Fruit fly (Drosophila melanogaster) whole organism, pupa: Measurements from ENCODE around the gene CG14006.

Source experiments
- CG10348 ChIP-seq: fragments of 200-800 bp; sonication (Bioruptor generic); IDR thresholded peaks from 2 replicates; pipeline ENCODE4 v1.3.6; 2022; ENCODE audit warnings: missing biosample characterization, missing genetic modification characterization
- CG12605 ChIP-seq: fragments of 200-800 bp; sonication (Bioruptor generic); IDR thresholded peaks from 2 replicates; pipeline ENCODE4 v1.3.6; 2022; ENCODE audit warnings: missing biosample characterization, missing genetic modification characterization
- CG13204 ChIP-seq: fragments of 200-800 bp; sonication (Bioruptor generic); optimal IDR thresholded peaks from 2 replicates; lab custom pipeline; 2018; ENCODE audit warnings: missing biosample characterization, mild to moderate bottlenecking, missing genetic modification characterization, moderate library complexity
- CG14655 ChIP-seq: fragments of 200-800 bp; sonication (Bioruptor generic); optimal IDR thresholded peaks from 3 replicates; lab custom pipeline; 2017; ENCODE audit warnings: mild to moderate bottlenecking, missing biosample characterization, missing genetic modification reagents, missing genetic modification characterization
- CG15710 ChIP-seq: fragments of 200-800 bp; sonication (Bioruptor generic); optimal IDR thresholded peaks from 2 replicates; lab custom pipeline; 2018; ENCODE audit warnings: missing biosample characterization, mild to moderate bottlenecking, missing genetic modification characterization, moderate library complexity
- CG17806 ChIP-seq: fragments of 200-800 bp; sonication (Bioruptor generic); optimal IDR thresholded peaks from 2 replicates; lab custom pipeline; 2018; ENCODE audit warnings: missing biosample characterization, mild to moderate bottlenecking, missing genetic modification characterization, moderate library complexity
- CG32121 ChIP-seq: fragments of 200-800 bp; sonication (Bioruptor generic); IDR thresholded peaks from 2 replicates; pipeline ENCODE4 v1.3.6; 2022; ENCODE audit warnings: missing biosample characterization, missing genetic modification characterization
- CG34367 ChIP-seq: fragments of 200-800 bp; sonication (Bioruptor generic); optimal IDR thresholded peaks from 2 replicates; lab custom pipeline; 2018; ENCODE audit warnings: missing biosample characterization, mild to moderate bottlenecking, missing genetic modification characterization
- CG4496 ChIP-seq: fragments of 200-800 bp; sonication (Bioruptor generic); IDR thresholded peaks from 3 replicates; pipeline ENCODE4 v1.3.6; 2022; ENCODE audit warnings: missing biosample characterization, missing genetic modification characterization
- CG8159 ChIP-seq: fragments of 200-800 bp; sonication (Bioruptor generic); optimal IDR thresholded peaks from 3 replicates; lab custom pipeline; 2018; ENCODE audit warnings: missing biosample characterization, mild to moderate bottlenecking, missing genetic modification characterization, moderate library complexity
- CG8301 ChIP-seq: fragments of 200-800 bp; sonication (Bioruptor generic); optimal IDR thresholded peaks from 2 replicates; lab custom pipeline; 2018; ENCODE audit warnings: missing biosample characterization, mild to moderate bottlenecking, missing genetic modification characterization
- CG9948 ChIP-seq: fragments of 200-800 bp; sonication (Bioruptor generic); optimal IDR thresholded peaks from 2 replicates; lab custom pipeline; 2018; ENCODE audit warnings: missing biosample characterization, mild to moderate bottlenecking, missing genetic modification characterization, moderate library complexity
- D1 ChIP-seq: fragments of 200-800 bp; sonication (Bioruptor generic); optimal IDR thresholded peaks from 2 replicates; lab custom pipeline; 2018; ENCODE audit warnings: missing biosample characterization, mild to moderate bottlenecking, missing genetic modification characterization, moderate library complexity
- EcR ChIP-seq: fragments of 200-800 bp; sonication (Bioruptor generic); optimal IDR thresholded peaks from 3 replicates; lab custom pipeline; 2019; ENCODE audit warnings: missing biosample characterization, missing genetic modification characterization, mild to moderate bottlenecking, moderate library complexity, missing genetic modification reagents
- Ets98B ChIP-seq: fragments of 200-800 bp; sonication (Bioruptor generic); IDR thresholded peaks from 2 replicates; pipeline ENCODE4 v1.3.6; 2022; ENCODE audit warnings: missing biosample characterization, missing genetic modification characterization
- Pif1A ChIP-seq: fragments of 200-800 bp; sonication (Bioruptor generic); optimal IDR thresholded peaks from 3 replicates; lab custom pipeline; 2016; ENCODE audit warnings: missing biosample characterization, missing genetic modification characterization
- Pif1B ChIP-seq: fragments of 200-800 bp; sonication (Bioruptor generic); optimal IDR thresholded peaks from 3 replicates; lab custom pipeline; 2016; ENCODE audit warnings: missing biosample characterization, missing genetic modification characterization
- Snoo ChIP-seq: fragments of 200-800 bp; sonication (Bioruptor generic); optimal IDR thresholded peaks from 3 replicates; lab custom pipeline; 2017; ENCODE audit warnings: missing biosample characterization, mild to moderate bottlenecking, missing genetic modification characterization, inconsistent platforms
- fd96Ca ChIP-seq: fragments of 200-800 bp; sonication (Bioruptor generic); IDR thresholded peaks from 3 replicates; pipeline ENCODE4 v1.3.6; 2022; ENCODE audit warnings: missing biosample characterization, missing genetic modification characterization
- gl ChIP-seq: fragments of 200-800 bp; sonication (Bioruptor generic); optimal IDR thresholded peaks from 2 replicates; lab custom pipeline; 2018; ENCODE audit warnings: missing biosample characterization, mild to moderate bottlenecking, missing genetic modification characterization
- rn ChIP-seq: fragments of 200-800 bp; sonication (Bioruptor generic); IDR thresholded peaks from 2 replicates; pipeline ENCODE4 v1.3.6; 2022; ENCODE audit warnings: missing biosample characterization, missing genetic modification characterization

Gene CG14006

DNA sequence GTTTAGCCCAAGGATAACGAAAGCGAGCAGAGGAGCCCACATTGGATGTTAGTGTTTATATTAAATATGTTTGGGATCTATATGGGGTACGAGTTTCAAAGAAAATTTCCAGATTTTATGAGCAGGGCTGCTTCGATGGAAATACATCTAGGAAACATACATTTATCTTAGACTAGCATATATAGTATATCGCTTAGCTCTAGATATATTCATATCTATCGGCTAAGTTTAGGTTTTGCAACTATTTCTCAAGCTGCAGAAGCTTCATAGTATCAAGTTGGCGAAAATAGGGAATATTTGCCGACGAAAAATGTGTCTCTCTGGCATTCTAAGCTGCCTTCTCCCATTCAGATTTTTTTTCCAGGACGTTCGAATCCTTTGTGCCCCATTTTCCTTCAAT is at the start of gene CG14006:
Gene CG14006, minus strand, starts transcription at position 101 of the 400 bp plus-strand sequence.
- TF ChIP-seq CG34367 (tag; lab: Kevin White, UChicago) (no peak), EcR (GFP tag; lab: Kevin White, UChicago) (no peak), CG8159 (tag; lab: Kevin White, UChicago) (no peak)

DNA sequence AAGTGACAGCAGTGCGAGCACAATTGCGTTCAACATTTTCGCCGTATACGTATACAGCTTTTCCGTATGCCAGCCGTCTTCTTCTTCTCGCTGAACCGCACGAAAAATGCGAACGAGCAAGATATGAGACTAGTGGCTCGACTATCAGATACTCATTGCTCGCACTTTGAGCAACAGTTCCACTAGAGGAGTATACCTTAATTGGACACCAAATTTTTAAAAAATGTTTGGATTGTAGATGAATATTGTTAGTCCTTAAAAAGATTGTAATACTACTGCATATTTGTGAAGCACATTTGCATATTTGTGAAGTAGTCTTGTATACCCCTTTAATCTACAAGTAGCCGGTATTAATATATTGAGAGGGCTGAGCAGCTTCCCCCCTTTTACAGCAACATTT is 49.5 kb upstream of the CG14006 start:
- TF ChIP-seq CG32121 (GFP tag; lab: Robert Waterston, UW) (no peak), CG17806 (tag; lab: Kevin White, UChicago) (peak; percentile 46), EcR (GFP tag; lab: Kevin White, UChicago) (no peak), Ets98B (GFP tag; lab: Robert Waterston, UW) (no peak), D1 (tag; lab: Kevin White, UChicago) (no peak), CG14655 (GFP tag; lab: Kevin White, UChicago) (peak; percentile 47), Pif1B (no peak), fd96Ca (GFP tag; lab: Robert Waterston, UW) (no peak), CG15710 (tag; lab: Kevin White, UChicago) (peak; percentile 24), CG4496 (GFP tag; lab: Robert Waterston, UW) (no peak), CG12605 (GFP tag; lab: Robert Waterston, UW) (0 out of 2 replicates have a peak, but pooled peaks have one; percentile 12), CG13204 (GFP tag; lab: Kevin White, UChicago) (no peak), CG10348 (no peak), CG9948 (tag; lab: Kevin White, UChicago) (peak; percentile 29), gl (tag; lab: Kevin White, UChicago) (peak; percentile 16), CG8301 (tag; lab: Kevin White, UChicago) (peak; percentile 28), Pif1A (peak; percentile 37), CG8159 (tag; lab: Kevin White, UChicago) (peak; percentile 38)

DNA sequence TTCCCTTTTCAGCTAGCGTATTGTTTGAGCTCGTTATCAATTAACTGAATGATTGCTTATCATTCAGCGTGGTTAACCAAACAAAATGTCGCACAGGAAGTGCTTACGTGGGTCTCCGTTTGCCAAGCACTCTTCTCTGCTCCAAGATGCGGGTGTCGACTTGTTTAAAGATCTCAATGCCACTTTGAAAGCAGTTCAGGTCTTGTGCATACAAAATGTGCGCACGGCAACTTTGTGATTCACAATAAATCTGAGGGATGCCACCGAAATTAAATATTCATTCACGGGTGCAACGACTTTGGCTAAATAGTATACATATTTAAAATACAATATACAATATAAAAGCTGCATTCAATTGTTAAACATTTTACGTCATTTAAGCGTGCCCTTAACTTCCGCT is 43.7 kb upstream of the CG14006 start:
- TF ChIP-seq gl (tag; lab: Kevin White, UChicago) (no peak), CG34367 (tag; lab: Kevin White, UChicago) (no peak), CG9948 (tag; lab: Kevin White, UChicago) (no peak), CG17806 (tag; lab: Kevin White, UChicago) (no peak), EcR (GFP tag; lab: Kevin White, UChicago) (no peak), Snoo (tag; lab: Kevin White, UChicago) (no peak), CG8301 (tag; lab: Kevin White, UChicago) (no peak), Pif1B (no peak), rn (GFP tag; lab: Robert Waterston, UW) (no peak), CG4496 (GFP tag; lab: Robert Waterston, UW) (no peak), CG15710 (tag; lab: Kevin White, UChicago) (no peak), CG10348 (no peak), Pif1A (no peak), CG13204 (GFP tag; lab: Kevin White, UChicago) (no peak), CG12605 (GFP tag; lab: Robert Waterston, UW) (no peak), fd96Ca (GFP tag; lab: Robert Waterston, UW) (no peak)

DNA sequence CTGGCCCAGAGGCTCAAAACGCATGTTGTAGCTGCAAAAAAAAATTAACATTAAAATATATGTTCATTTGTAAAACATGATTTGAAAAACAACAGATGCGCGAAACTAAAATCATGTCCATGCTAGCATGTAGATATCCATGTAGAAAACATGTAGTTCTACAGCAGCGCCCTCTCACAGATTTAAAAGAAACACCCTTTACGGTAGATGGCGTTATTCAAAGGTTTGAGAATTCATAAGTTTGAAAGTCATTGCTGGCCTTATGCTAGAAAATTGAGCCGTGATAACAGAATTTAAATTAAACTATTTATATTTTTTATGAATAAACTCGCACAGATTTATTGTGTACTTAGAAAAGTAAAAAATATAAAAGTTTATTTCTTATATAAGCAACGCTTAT is 42.6 kb upstream of the CG14006 start:
- no peak for TF ChIP-seq CG13204 (GFP tag; lab: Kevin White, UChicago)
- TF ChIP-seq D1 (tag; lab: Kevin White, UChicago), result peak; percentile 78
- TF ChIP-seq, all 21 proteins: peak for 1

DNA sequence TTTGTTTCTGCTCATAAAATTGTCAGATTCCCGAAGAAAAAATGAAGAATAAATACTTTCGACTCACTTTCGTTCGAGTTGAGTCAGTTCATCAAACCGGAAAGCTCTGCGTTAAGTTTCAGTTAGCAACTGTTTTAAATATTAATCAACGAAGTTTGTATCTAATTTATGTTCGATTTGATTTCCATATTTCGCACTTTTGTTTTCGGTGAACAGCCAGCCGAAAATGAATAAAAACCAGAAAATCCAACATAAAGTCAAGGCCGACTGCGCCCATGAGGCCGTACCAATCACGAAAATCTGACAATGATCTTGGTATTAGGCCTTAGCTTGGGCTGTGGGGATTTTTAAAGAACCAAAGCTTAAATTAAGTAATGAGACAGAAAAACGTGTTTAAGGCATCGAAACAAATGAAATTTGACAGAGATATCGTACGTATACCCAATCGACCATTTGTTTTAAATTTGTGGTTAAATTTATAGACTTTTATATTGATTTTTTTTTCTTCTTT is 37.9 kb upstream of the CG14006 start:
- TF ChIP-seq Snoo (tag; lab: Kevin White, UChicago) (no peak), CG12605 (GFP tag; lab: Robert Waterston, UW) (no peak), gl (tag; lab: Kevin White, UChicago) (no peak), CG4496 (GFP tag; lab: Robert Waterston, UW) (no peak), CG10348 (no peak), CG15710 (tag; lab: Kevin White, UChicago) (no peak), CG13204 (GFP tag; lab: Kevin White, UChicago) (no peak), Pif1B (no peak), fd96Ca (GFP tag; lab: Robert Waterston, UW) (no peak), D1 (tag; lab: Kevin White, UChicago) (no peak), CG9948 (tag; lab: Kevin White, UChicago) (no peak)
- TF ChIP-seq, all 21 proteins: peak for 0

DNA sequence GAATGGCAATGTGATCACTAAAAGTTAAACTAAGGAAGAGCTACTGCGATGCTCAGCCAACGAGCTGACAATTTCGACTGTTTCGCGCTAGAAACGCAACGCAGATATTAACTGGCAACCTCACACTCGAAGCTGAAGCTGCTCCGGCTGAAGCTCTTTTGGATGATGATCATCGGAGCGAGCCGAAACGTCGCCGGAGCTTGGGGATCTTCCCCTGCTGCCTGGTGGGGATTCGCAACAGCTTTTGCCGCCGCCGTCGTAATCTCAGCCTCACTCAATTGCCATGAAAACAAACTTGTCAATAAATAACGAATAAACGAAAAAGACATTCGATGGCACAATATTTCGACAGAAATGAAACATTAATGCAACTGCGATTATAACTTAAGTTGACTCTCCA is 37.4 kb upstream of the CG14006 start, which contains the start of gene obst-E:
Gene obst-E, minus strand, starts transcription at position 101 of the 400 bp plus-strand sequence.
- no peak for TF ChIP-seq CG10348
- TF ChIP-seq Pif1A, result no peak
- TF ChIP-seq gl (tag; lab: Kevin White, UChicago), result no peak
- TF ChIP-seq fd96Ca (GFP tag; lab: Robert Waterston, UW), result no peak
- no peak for TF ChIP-seq EcR (GFP tag; lab: Kevin White, UChicago)
- TF ChIP-seq, all 21 proteins: peak for 0

DNA sequence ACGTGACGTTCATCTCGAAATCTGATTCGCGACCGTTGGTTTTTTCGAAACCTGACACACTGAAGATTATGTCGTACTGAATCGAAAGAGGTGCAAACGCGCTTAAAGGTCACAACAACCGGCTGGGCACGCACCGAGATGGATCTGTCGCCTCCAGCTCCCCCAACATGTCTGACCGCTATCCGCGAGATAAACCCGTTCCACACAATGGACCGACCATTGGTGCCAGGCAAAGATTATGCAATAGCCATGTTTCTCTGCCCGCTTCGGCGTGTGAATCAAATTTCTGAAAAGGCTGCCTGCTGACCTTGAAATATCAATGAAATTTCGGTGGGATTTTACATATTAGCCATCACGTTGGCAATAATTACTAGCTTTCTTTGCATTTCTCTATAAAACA is 36.5 kb upstream of the CG14006 start:
- peak; percentile 76 for TF ChIP-seq EcR (GFP tag; lab: Kevin White, UChicago)
- TF ChIP-seq gl (tag; lab: Kevin White, UChicago), result no peak
